Fruit fly (Drosophila melanogaster) whole organism, adult: ENCODE data around the gene CG43167.

Experiments used
- CG11617 ChIP-seq: fragments of 200-800 bp; sonication (Bioruptor generic); optimal IDR thresholded peaks from 2 replicates; lab custom pipeline; 2017; ENCODE audit warnings: mild to moderate bottlenecking, missing biosample characterization, missing genetic modification reagents, missing genetic modification characterization
- CG12768 ChIP-seq: fragments of 200-800 bp; sonication (Bioruptor generic); optimal IDR thresholded peaks from 2 replicates; lab custom pipeline; 2017; ENCODE audit warnings: missing biosample characterization, missing genetic modification characterization, mild to moderate bottlenecking, moderate library complexity, missing genetic modification reagents
- CG1620 ChIP-seq: fragments of 200-800 bp; sonication (Bioruptor generic); optimal IDR thresholded peaks from 2 replicates; lab custom pipeline; 2016; ENCODE audit warnings: missing biosample characterization, missing genetic modification characterization
- CG33017 ChIP-seq: fragments of 200-800 bp; sonication (Bioruptor generic); optimal IDR thresholded peaks from 2 replicates; lab custom pipeline; 2018; ENCODE audit warnings: missing biosample characterization, mild to moderate bottlenecking, missing genetic modification characterization, moderate library complexity
- CG7045 ChIP-seq: fragments of 200-800 bp; sonication (Bioruptor generic); optimal IDR thresholded peaks from 2 replicates; lab custom pipeline; 2017; ENCODE audit warnings: missing biosample characterization, mild to moderate bottlenecking, missing genetic modification characterization
- CG7101 ChIP-seq: fragments of 200-800 bp; sonication (Bioruptor generic); optimal IDR thresholded peaks from 2 replicates; lab custom pipeline; 2018; ENCODE audit warnings: missing biosample characterization, mild to moderate bottlenecking, missing genetic modification characterization, moderate library complexity
- Crg-1 ChIP-seq: fragments of 200-800 bp; sonication (Bioruptor generic); optimal IDR thresholded peaks from 2 replicates; lab custom pipeline; 2016; ENCODE audit warnings: missing biosample characterization, missing genetic modification characterization
- Hr96 ChIP-seq: fragments of 200-800 bp; sonication (Bioruptor generic); optimal IDR thresholded peaks from 2 replicates; lab custom pipeline; 2016; ENCODE audit warnings: missing biosample characterization, missing genetic modification characterization
- Mnt ChIP-seq: fragments of 200-800 bp; sonication (Bioruptor generic); optimal IDR thresholded peaks from 2 replicates; lab custom pipeline; 2016; ENCODE audit warnings: missing biosample characterization, mild to moderate bottlenecking, missing genetic modification characterization
- kay ChIP-seq: fragments of 200-800 bp; sonication (Bioruptor generic); peaks from one replicate; lab custom pipeline; 2016; ENCODE audit warnings: missing biosample characterization, missing genetic modification characterization, borderline replicate concordance
- tj ChIP-seq: fragments of 200-800 bp; sonication (Bioruptor generic); optimal IDR thresholded peaks from 3 replicates; lab custom pipeline; 2017; ENCODE audit warnings: missing biosample characterization, mild to moderate bottlenecking, missing genetic modification characterization, moderate library complexity

The CG43167 gene

dm6 chr2L:11662959-11663358 lies 5.7 kb downstream of the CG43167 start, which contains the start of gene CG44477:
CG44477 (plus strand) TSS chr2L:11663259.
- TF ChIP-seq CG11617 (GFP tag; lab: Kevin White, UChicago) (no peak), kay (GFP tag; lab: Kevin White, UChicago) (no peak), CG7045 (no peak)

- no peak for TF ChIP-seq CG1620 (GFP tag; lab: Kevin White, UChicago)
- no peak for TF ChIP-seq Mnt (GFP tag; lab: Kevin White, UChicago)
- no peak for TF ChIP-seq CG33017 (tag; lab: Kevin White, UChicago)
- TF ChIP-seq CG12768 (GFP tag; lab: Kevin White, UChicago), result no peak
Observed at dm6 chr2L:11694504-11694903, 37.3 kb downstream of the CG43167 start, which contains the start of gene CG4988. CG4988 (plus strand) TSS chr2L:11694804.

- TF ChIP-seq CG7045, result no peak
- TF ChIP-seq CG11617 (GFP tag; lab: Kevin White, UChicago), result no peak
- no peak for TF ChIP-seq Hr96 (GFP tag; lab: Kevin White, UChicago)
- no peak for TF ChIP-seq Crg-1 (GFP tag; lab: Kevin White, UChicago)
- no peak for TF ChIP-seq tj
- no peak for TF ChIP-seq CG7101 (tag; lab: Kevin White, UChicago)
Observed at dm6 chr2L:11701819-11702218, 44.6 kb downstream of the CG43167 start.
